Worm (Caenorhabditis elegans) whole organism, L1 larva: ENCODE measurements around the gene oig-5.

ENCODE experiments used
- C16A3.4 ChIP-seq: fragments of 150-350 bp; optimal IDR thresholded peaks from 2 replicates; lab custom pipeline; 2014; ENCODE audit warnings: missing biosample characterization, missing genetic modification characterization
- F16B12.6 ChIP-seq: fragments of 150-350 bp; optimal IDR thresholded peaks from 2 replicates; lab custom pipeline; 2014; ENCODE audit warnings: missing biosample characterization, missing genetic modification characterization
- aha-1 ChIP-seq: fragments of 150-350 bp; optimal IDR thresholded peaks from 2 replicates; lab custom pipeline; 2014; ENCODE audit warnings: missing biosample characterization, missing genetic modification characterization
- ama-1 ChIP-seq: fragments of 150-350 bp; optimal IDR thresholded peaks from 2 replicates; lab custom pipeline; 2014
- blmp-1 ChIP-seq: fragments of 150-350 bp; optimal IDR thresholded peaks from 2 replicates; lab custom pipeline; 2014; ENCODE audit warnings: missing biosample characterization, missing genetic modification characterization
- ceh-8 ChIP-seq: fragments of 200-800 bp; sonication (Bioruptor generic); optimal IDR thresholded peaks from 2 replicates; lab custom pipeline; 2018; ENCODE audit warnings: mild to moderate bottlenecking, missing genetic modification characterization, moderate library complexity, missing compliant biosample characterization
- ceh-82 ChIP-seq, 3 experiments: fragments of 150-350 bp in 1 of 3; sonication (generic microtip) in 2 of 3; optimal IDR thresholded peaks; 2 replicates each; lab custom pipeline; 2014 to 2017; ENCODE audit warnings: missing biosample characterization in 3 of 3, missing genetic modification characterization in 3 of 3
- ceh-88 ChIP-seq: fragments of 200-800 bp; sonication (Bioruptor generic); IDR thresholded peaks from 2 replicates; pipeline ENCODE4 v1.3.6; 2022; ENCODE audit warnings: missing genetic modification characterization, missing compliant biosample characterization
- dpl-1 ChIP-seq, 3 experiments: fragments of 150-350 bp in 2 of 3; sonication (generic microtip) in 1 of 3; optimal IDR thresholded peaks; 2 replicates each; lab custom pipeline; 2014 to 2017; ENCODE audit warnings: missing biosample characterization in 3 of 3, missing genetic modification characterization in 3 of 3, missing genetic modification reagents in 3 of 3
- efl-1 ChIP-seq, 4 experiments: fragments of 150-350 bp; optimal IDR thresholded peaks in 3 of 4; peaks in 1 of 4; 1 replicate in 1 of 4; 2 replicates in 3 of 4; lab custom pipeline; 2014; ENCODE audit warnings: missing biosample characterization in 2 of 4, missing genetic modification characterization in 2 of 4, missing genetic modification reagents in 2 of 4
- elt-3 ChIP-seq, 6 experiments: fragments of 150-350 bp in 1 of 6; sonication (generic microtip); optimal IDR thresholded peaks; 2 replicates each; lab custom pipeline; 2017 to 2018; ENCODE audit warnings: missing biosample characterization in 6 of 6, missing genetic modification characterization in 6 of 6, inconsistent platforms in 1 of 6
- ets-5 ChIP-seq: fragments of 200-800 bp; sonication (Bioruptor generic); IDR thresholded peaks from 2 replicates; pipeline ENCODE4 v1.3.6; 2022; ENCODE audit warnings: missing genetic modification characterization, missing compliant biosample characterization
- fkh-8 ChIP-seq: sonication (generic microtip); optimal IDR thresholded peaks from 2 replicates; lab custom pipeline; 2016; ENCODE audit warnings: mild to moderate bottlenecking, missing genetic modification characterization, missing compliant biosample characterization
- isw-1 ChIP-seq: fragments of 200-800 bp; sonication (Bioruptor generic); IDR thresholded peaks from 2 replicates; pipeline ENCODE4 v1.3.6; 2022; ENCODE audit warnings: missing genetic modification characterization, missing compliant biosample characterization
- jun-1 ChIP-seq: fragments of 150-350 bp; optimal IDR thresholded peaks from 2 replicates; lab custom pipeline; 2014; ENCODE audit warnings: missing biosample characterization, missing genetic modification reagents, missing genetic modification characterization
- lin-13 ChIP-seq: fragments of 150-350 bp; optimal IDR thresholded peaks from 2 replicates; lab custom pipeline; 2014; ENCODE audit warnings: missing biosample characterization, missing genetic modification reagents, missing genetic modification characterization
- lin-35 ChIP-seq, 2 experiments: fragments of 150-350 bp; optimal IDR thresholded peaks; 2 replicates each; lab custom pipeline; 2014; ENCODE audit warnings: missing biosample characterization in 2 of 2, missing genetic modification characterization in 2 of 2, missing genetic modification reagents in 2 of 2
- lin-39 ChIP-seq: fragments of 150-350 bp; optimal IDR thresholded peaks from 2 replicates; lab custom pipeline; 2014; ENCODE audit warnings: missing biosample characterization, missing genetic modification reagents, missing genetic modification characterization
- lsy-2 ChIP-seq, 2 experiments: fragments of 150-350 bp; optimal IDR thresholded peaks; 2 replicates each; lab custom pipeline; 2014; ENCODE audit warnings: missing biosample characterization in 2 of 2, missing genetic modification characterization in 2 of 2
- mab-9 ChIP-seq: fragments of 200-800 bp; sonication (Bioruptor generic); IDR thresholded peaks from 2 replicates; pipeline ENCODE4 v1.3.6; 2022; ENCODE audit warnings: missing genetic modification reagents, missing genetic modification characterization, missing compliant biosample characterization
- mef-2 ChIP-seq: fragments of 150-350 bp; optimal IDR thresholded peaks from 2 replicates; lab custom pipeline; 2014; ENCODE audit warnings: missing biosample characterization, missing genetic modification characterization
- nhr-20 ChIP-seq: sonication (generic microtip); optimal IDR thresholded peaks from 2 replicates; lab custom pipeline; 2016; ENCODE audit warnings: mild to moderate bottlenecking, missing genetic modification characterization, missing compliant biosample characterization
- nhr-71 ChIP-seq: sonication (generic microtip); optimal IDR thresholded peaks from 2 replicates; lab custom pipeline; 2016; ENCODE audit warnings: mild to moderate bottlenecking, missing genetic modification characterization, moderate library complexity, missing compliant biosample characterization
- nhr-77 ChIP-seq: fragments of 150-350 bp; optimal IDR thresholded peaks from 2 replicates; lab custom pipeline; 2014; ENCODE audit warnings: missing biosample characterization, missing genetic modification characterization
- nhr-85 ChIP-seq: sonication (generic microtip); peaks from one replicate; lab custom pipeline; 2016; ENCODE audit warnings: missing genetic modification characterization, inconsistent platforms, missing compliant biosample characterization
- nhr-90 ChIP-seq: sonication (generic microtip); optimal IDR thresholded peaks from 2 replicates; lab custom pipeline; 2016; ENCODE audit warnings: mild to moderate bottlenecking, missing genetic modification characterization, missing compliant biosample characterization; ENCODE audit not compliant: poor library complexity
- rnt-1 ChIP-seq: sonication (generic microtip); optimal IDR thresholded peaks from 2 replicates; lab custom pipeline; 2016; ENCODE audit warnings: mild to moderate bottlenecking, missing genetic modification characterization, moderate library complexity, missing compliant biosample characterization
- snpc-4 ChIP-seq: fragments of 150-350 bp; optimal IDR thresholded peaks from 2 replicates; lab custom pipeline; 2014; ENCODE audit warnings: missing biosample characterization, missing genetic modification characterization
- snu-23 ChIP-seq: sonication (generic microtip); optimal IDR thresholded peaks from 2 replicates; lab custom pipeline; 2016; ENCODE audit warnings: missing genetic modification characterization, missing compliant biosample characterization
- swsn-7 ChIP-seq: sonication (generic microtip); optimal IDR thresholded peaks from 2 replicates; lab custom pipeline; 2016; ENCODE audit warnings: missing genetic modification characterization, missing compliant biosample characterization
- tbx-2 ChIP-seq: sonication (generic microtip); optimal IDR thresholded peaks from 2 replicates; lab custom pipeline; 2016; ENCODE audit warnings: missing genetic modification characterization, missing compliant biosample characterization
- tlp-1 ChIP-seq: fragments of 150-350 bp; optimal IDR thresholded peaks from 2 replicates; lab custom pipeline; 2014; ENCODE audit warnings: missing biosample characterization, missing genetic modification characterization
- unc-130 ChIP-seq: fragments of 150-350 bp; optimal IDR thresholded peaks from 2 replicates; lab custom pipeline; 2017; ENCODE audit warnings: missing biosample characterization, missing genetic modification characterization, inconsistent platforms
- unc-86 ChIP-seq: sonication (generic microtip); optimal IDR thresholded peaks from 2 replicates; lab custom pipeline; 2016; ENCODE audit warnings: missing genetic modification characterization, missing compliant biosample characterization
- vab-15 ChIP-seq: sonication (generic microtip); optimal IDR thresholded peaks from 2 replicates; lab custom pipeline; 2017; ENCODE audit warnings: missing genotype, mild to moderate bottlenecking, missing genetic modification characterization, missing compliant biosample characterization
- ztf-11 ChIP-seq, 2 experiments: sonication (generic microtip); optimal IDR thresholded peaks; 2 replicates each; lab custom pipeline; 2016 to 2017; ENCODE audit warnings: missing genetic modification characterization in 2 of 2, missing biosample characterization in 1 of 2, missing compliant biosample characterization in 1 of 2
- ztf-4 ChIP-seq: fragments of 150-350 bp; optimal IDR thresholded peaks from 2 replicates; lab custom pipeline; 2014; ENCODE audit warnings: missing biosample characterization, missing genetic modification characterization

The oig-5 gene

ce11 chrIV:14763348-14763747 is 43.7 kb upstream of the oig-5 start (continued):
- TF ChIP-seq blmp-1 (tag; lab: Kevin White, UChicago), result peak; percentile 72
- peak; percentile 77 for TF ChIP-seq nhr-85 (tag; lab: Kevin White, UChicago)
- peak; percentile 2 for TF ChIP-seq jun-1 (tag; lab: Kevin White, UChicago)
- TF ChIP-seq nhr-20 (tag; lab: Kevin White, UChicago), result peak; percentile 80
- peak; percentile 60 for TF ChIP-seq isw-1 (GFP tag; lab: Robert Waterston, UW)
- TF ChIP-seq C16A3.4 (tag; lab: Kevin White, UChicago), result peak; percentile 51
- TF ChIP-seq snu-23 (GFP tag; lab: Kevin White, UChicago), result peak; percentile 77
- peak; percentile 50 to 79 for TF ChIP-seq lin-35 (GFP tag; optimal IDR thresholded peaks at IDR 0.05; lab: Kevin White, UChicago)
- TF ChIP-seq ceh-82 (tag; optimal IDR thresholded peaks at IDR 0.05; lab: Kevin White, UChicago), result peak in 1 of 3 experiments; percentile 34
- TF ChIP-seq elt-3 (tag; optimal IDR thresholded peaks at IDR 0.05; lab: Kevin White, UChicago), result peak in 1 of 6 experiments; percentile 28
- TF ChIP-seq nhr-90, result peak; percentile 28
- TF ChIP-seq swsn-7 (tag; lab: Kevin White, UChicago), result peak; percentile 57
- peak; percentile 13 for TF ChIP-seq snpc-4
- peak; percentile 50 for TF ChIP-seq unc-86 (tag; lab: Kevin White, UChicago)

ce11 chrIV:14763938-14764718 is 42.9 kb upstream of the oig-5 start:
- no peak for TF ChIP-seq efl-1 (optimal IDR thresholded peaks at IDR 0.05; lab: Kevin White, UChicago)
- TF ChIP-seq efl-1 (GFP tag; optimal IDR thresholded peaks at IDR 0.05 in 1 of 2; lab: Kevin White, UChicago), result peak in 1 of 2 experiments; percentile 18
- peak; percentile 16; the same call in 1 of the 2 replicates for TF ChIP-seq ceh-88
- TF ChIP-seq lin-35 (GFP tag; optimal IDR thresholded peaks at IDR 0.05; lab: Kevin White, UChicago), result no peak
- peak in 1 of 2 experiments; percentile 1 for TF ChIP-seq lsy-2 (tag; optimal IDR thresholded peaks at IDR 0.05; lab: Kevin White, UChicago)
- TF ChIP-seq isw-1 (GFP tag; lab: Robert Waterston, UW), result no peak
- TF ChIP-seq unc-130 (tag; lab: Kevin White, UChicago), result no peak
- TF ChIP-seq F16B12.6 (tag; lab: Kevin White, UChicago), result no peak
- TF ChIP-seq lin-39 (tag; lab: Kevin White, UChicago), result no peak
- no peak for TF ChIP-seq nhr-77 (tag; lab: Kevin White, UChicago)
- TF ChIP-seq ztf-11 (tag; optimal IDR thresholded peaks at IDR 0.05; lab: Kevin White, UChicago), result no peak
- no peak for TF ChIP-seq blmp-1 (tag; lab: Kevin White, UChicago)
- TF ChIP-seq ets-5 (GFP tag; lab: Robert Waterston, UW), result 0 out of 2 replicates have a peak, but pooled peaks have one; percentile 33
- no peak for TF ChIP-seq swsn-7 (tag; lab: Kevin White, UChicago)
- peak; percentile 46 for TF ChIP-seq vab-15 (tag; lab: Kevin White, UChicago)
- TF ChIP-seq ceh-8 (GFP tag; lab: Kevin White, UChicago), result no peak
- no peak for TF ChIP-seq mab-9 (GFP tag; lab: Robert Waterston, UW)
- TF ChIP-seq fkh-8, result no peak
- peak; percentile 45 for TF ChIP-seq nhr-71
- no peak for TF ChIP-seq dpl-1 (GFP tag; optimal IDR thresholded peaks at IDR 0.05; lab: Kevin White, UChicago)
- TF ChIP-seq ama-1 (lab: Kevin White, UChicago), result peak; percentile 79
- peak; percentile 17 for TF ChIP-seq rnt-1 (tag; lab: Kevin White, UChicago)
- TF ChIP-seq ztf-4 (tag; lab: Kevin White, UChicago), result peak; percentile 38

DNA sequence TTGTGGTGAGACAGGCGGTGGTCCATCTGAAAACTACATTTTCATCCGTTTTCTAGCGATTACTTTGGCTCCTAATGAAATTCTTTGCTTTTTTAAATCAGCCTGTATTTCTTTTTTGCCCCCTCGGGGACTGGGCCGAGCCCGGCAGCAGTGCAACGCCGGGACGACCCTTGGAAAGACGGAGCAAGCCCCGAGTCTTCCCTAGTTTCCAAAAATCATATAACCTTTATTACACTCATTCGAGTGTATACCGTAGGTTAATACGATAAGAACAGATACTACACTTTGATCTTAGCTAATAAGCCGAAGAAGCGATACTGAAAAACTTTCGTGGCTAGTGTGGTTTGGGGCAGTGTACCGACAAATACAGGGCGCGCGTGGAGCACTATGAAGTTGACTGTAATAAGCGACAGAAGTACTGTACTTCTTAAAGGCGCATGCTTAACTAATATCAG is 42.3 kb upstream of the oig-5 start:
- TF ChIP-seq tlp-1 (tag; lab: Kevin White, UChicago) (no peak), aha-1 (tag; lab: Kevin White, UChicago) (no peak), lin-13 (GFP tag; lab: Kevin White, UChicago) (no peak), tbx-2 (tag; lab: Kevin White, UChicago) (no peak), unc-130 (tag; lab: Kevin White, UChicago) (no peak), jun-1 (tag; lab: Kevin White, UChicago) (no peak), dpl-1 (GFP tag; optimal IDR thresholded peaks at IDR 0.05; lab: Kevin White, UChicago) (no peak), ceh-88 (no peak), mef-2 (tag; lab: Kevin White, UChicago) (no peak), vab-15 (tag; lab: Kevin White, UChicago) (no peak)
